Worm (Caenorhabditis elegans) whole organism, L2 larva: ENCODE data around the gene F14H12.3.

Experiments used
- C34F6.9 ChIP-seq: fragments of 150-350 bp; optimal IDR thresholded peaks from 2 replicates; lab custom pipeline; 2014; ENCODE audit warnings: missing biosample characterization, missing genetic modification characterization
- F13H6.1 ChIP-seq: sonication (generic microtip); optimal IDR thresholded peaks from 2 replicates; lab custom pipeline; 2016; ENCODE audit warnings: missing genetic modification characterization, missing compliant biosample characterization
- R02D3.7 ChIP-seq: fragments of 150-350 bp; optimal IDR thresholded peaks from 2 replicates; lab custom pipeline; 2014; ENCODE audit warnings: missing biosample characterization, missing genetic modification characterization
- Y55F3AM.14 ChIP-seq: fragments of 200-800 bp; sonication (Bioruptor generic); optimal IDR thresholded peaks from 2 replicates; lab custom pipeline; 2018; ENCODE audit warnings: mild to moderate bottlenecking, missing genetic modification characterization, missing compliant biosample characterization
- ZK546.5 ChIP-seq: sonication (generic microtip); optimal IDR thresholded peaks from 2 replicates; lab custom pipeline; 2017; ENCODE audit warnings: missing biosample characterization, missing genetic modification characterization
- aly-2 ChIP-seq: fragments of 150-350 bp; optimal IDR thresholded peaks from 2 replicates; lab custom pipeline; 2014; ENCODE audit warnings: missing biosample characterization, missing genetic modification characterization
- ama-1 ChIP-seq: fragments of 150-350 bp; optimal IDR thresholded peaks from 2 replicates; lab custom pipeline; 2018; ENCODE audit warnings: inconsistent platforms
- blmp-1 ChIP-seq: sonication (generic microtip); optimal IDR thresholded peaks from 2 replicates; lab custom pipeline; 2017; ENCODE audit warnings: missing genetic modification characterization, mild to moderate bottlenecking, missing compliant biosample characterization, antibody characterized with exemption, moderate library complexity; ENCODE audit not compliant: insufficient read depth
- ceh-82 ChIP-seq: fragments of 150-350 bp; optimal IDR thresholded peaks from 2 replicates; lab custom pipeline; 2014; ENCODE audit warnings: missing biosample characterization, missing genetic modification characterization
- crh-2 ChIP-seq: sonication (generic microtip); optimal IDR thresholded peaks from 2 replicates; lab custom pipeline; 2017; ENCODE audit warnings: missing biosample characterization, missing genetic modification characterization
- dmd-4 ChIP-seq: sonication (generic microtip); optimal IDR thresholded peaks from 2 replicates; lab custom pipeline; 2017; ENCODE audit warnings: missing biosample characterization, missing genetic modification characterization
- elt-1 ChIP-seq: fragments of 150-350 bp; optimal IDR thresholded peaks from 2 replicates; lab custom pipeline; 2014; ENCODE audit warnings: missing biosample characterization, missing genetic modification characterization
- lin-11 ChIP-seq: fragments of 150-350 bp; sonication (generic microtip); optimal IDR thresholded peaks from 2 replicates; lab custom pipeline; 2014; ENCODE audit warnings: missing biosample characterization, missing genetic modification characterization, inconsistent platforms, mixed read lengths
- lin-39 ChIP-seq: fragments of 150-350 bp; optimal IDR thresholded peaks from 2 replicates; lab custom pipeline; 2014; ENCODE audit warnings: missing biosample characterization, missing genetic modification reagents, missing genetic modification characterization
- lsy-2 ChIP-seq, 2 experiments: fragments of 150-350 bp in 1 of 2; sonication (generic microtip) in 1 of 2; optimal IDR thresholded peaks; 2 replicates each; lab custom pipeline; 2014 to 2017; ENCODE audit warnings: missing biosample characterization in 2 of 2, missing genetic modification characterization in 2 of 2
- mbf-1 ChIP-seq: sonication (generic microtip); optimal IDR thresholded peaks from 2 replicates; lab custom pipeline; 2017; ENCODE audit warnings: missing biosample characterization, missing genetic modification characterization
- mdl-1 ChIP-seq, 2 experiments: fragments of 150-350 bp in 1 of 2; sonication (generic microtip) in 1 of 2; optimal IDR thresholded peaks; 2 replicates each; lab custom pipeline; 2017; ENCODE audit warnings: missing biosample characterization in 2 of 2, missing genetic modification characterization in 2 of 2
- nhr-11 ChIP-seq: fragments of 150-350 bp; optimal IDR thresholded peaks from 2 replicates; lab custom pipeline; 2014; ENCODE audit warnings: missing biosample characterization, missing genetic modification characterization
- nhr-12 ChIP-seq: fragments of 150-350 bp; optimal IDR thresholded peaks from 2 replicates; lab custom pipeline; 2014; ENCODE audit warnings: missing biosample characterization, missing genetic modification characterization
- nhr-129 ChIP-seq: fragments of 150-350 bp; optimal IDR thresholded peaks from 2 replicates; lab custom pipeline; 2014; ENCODE audit warnings: missing biosample characterization, missing genetic modification characterization
- nhr-21 ChIP-seq: fragments of 150-350 bp; optimal IDR thresholded peaks from 2 replicates; lab custom pipeline; 2014; ENCODE audit warnings: missing biosample characterization, missing genetic modification characterization
- nhr-23 ChIP-seq: fragments of 150-350 bp; optimal IDR thresholded peaks from 2 replicates; lab custom pipeline; 2014; ENCODE audit warnings: missing biosample characterization, missing genetic modification reagents, missing genetic modification characterization
- nhr-237 ChIP-seq: fragments of 150-350 bp; optimal IDR thresholded peaks from 2 replicates; lab custom pipeline; 2014; ENCODE audit warnings: missing biosample characterization, missing genetic modification characterization
- nhr-25 ChIP-seq: fragments of 150-350 bp; sonication (generic microtip); optimal IDR thresholded peaks from 3 replicates; lab custom pipeline; 2014; ENCODE audit warnings: missing biosample characterization, missing genetic modification characterization
- nhr-77 ChIP-seq: fragments of 150-350 bp; optimal IDR thresholded peaks from 2 replicates; lab custom pipeline; 2014; ENCODE audit warnings: missing biosample characterization, missing genetic modification characterization
- peb-1 ChIP-seq: fragments of 150-350 bp; optimal IDR thresholded peaks from 2 replicates; lab custom pipeline; 2014; ENCODE audit warnings: missing biosample characterization, missing genetic modification characterization
- sem-4 ChIP-seq: fragments of 150-350 bp; optimal IDR thresholded peaks from 2 replicates; lab custom pipeline; 2014; ENCODE audit warnings: missing biosample characterization, missing genetic modification reagents, missing genetic modification characterization
- skn-1 ChIP-seq: sonication (generic microtip); optimal IDR thresholded peaks from 2 replicates; lab custom pipeline; 2017; ENCODE audit warnings: missing biosample characterization, missing genetic modification characterization
- sma-3 ChIP-seq: sonication (generic microtip); optimal IDR thresholded peaks from 2 replicates; lab custom pipeline; 2016; ENCODE audit warnings: missing genetic modification reagents, missing genetic modification characterization, missing compliant biosample characterization
- snpc-4 ChIP-seq: fragments of 150-350 bp; optimal IDR thresholded peaks from 2 replicates; lab custom pipeline; 2014; ENCODE audit warnings: missing biosample characterization, missing genetic modification characterization
- unc-39 ChIP-seq: fragments of 150-350 bp; optimal IDR thresholded peaks from 2 replicates; lab custom pipeline; 2014; ENCODE audit warnings: missing biosample characterization, missing genetic modification characterization
- unc-62 ChIP-seq: fragments of 150-350 bp; optimal IDR thresholded peaks from 2 replicates; lab custom pipeline; 2014; ENCODE audit warnings: missing biosample characterization, missing genetic modification reagents, missing genetic modification characterization
- zag-1 ChIP-seq: fragments of 150-350 bp; optimal IDR thresholded peaks from 2 replicates; lab custom pipeline; 2014; ENCODE audit warnings: missing biosample characterization, missing genetic modification characterization
- ztf-1 ChIP-seq: fragments of 200-800 bp; sonication (Bioruptor generic); conservative IDR thresholded peaks from 2 replicates; pipeline ENCODE4 v1.3.6; 2022; ENCODE audit warnings: missing genetic modification characterization, missing compliant biosample characterization
- ztf-11 ChIP-seq: sonication (generic microtip); optimal IDR thresholded peaks from 2 replicates; lab custom pipeline; 2017; ENCODE audit warnings: missing biosample characterization, missing genetic modification characterization

Gene F14H12.3

ce11 chrX:4364877-4365276 lies 20.9 kb downstream of the F14H12.3 start, which contains the start of gene F14H12.8:
Gene F14H12.8 (minus strand): TSS chrX:4364977.
- TF ChIP-seq nhr-23 (tag; lab: Kevin White, UChicago), result no peak
- no peak for TF ChIP-seq R02D3.7 (tag; lab: Kevin White, UChicago)
- TF ChIP-seq nhr-21, result no peak
- no peak for TF ChIP-seq dmd-4 (tag; lab: Kevin White, UChicago)
- no peak for TF ChIP-seq nhr-77 (tag; lab: Kevin White, UChicago)
- no peak for TF ChIP-seq nhr-237 (tag; lab: Kevin White, UChicago)
- TF ChIP-seq lin-11 (tag; lab: Kevin White, UChicago), result no peak
- no peak for TF ChIP-seq mbf-1 (tag; lab: Kevin White, UChicago)
- no peak for TF ChIP-seq lin-39
- TF ChIP-seq nhr-11 (tag; lab: Kevin White, UChicago), result no peak
- no peak for TF ChIP-seq sma-3 (GFP tag; lab: Kevin White, UChicago)
- TF ChIP-seq lsy-2 (tag; optimal IDR thresholded peaks at IDR 0.05; lab: Kevin White, UChicago), result no peak
- TF ChIP-seq mdl-1 (tag; optimal IDR thresholded peaks at IDR 0.05; lab: Kevin White, UChicago), result no peak
- no peak for TF ChIP-seq ama-1 (lab: Kevin White, UChicago)
- TF ChIP-seq ztf-1 (GFP tag; lab: Robert Waterston, UW), result no peak
- TF ChIP-seq unc-39, result no peak
- TF ChIP-seq sem-4 (tag; lab: Kevin White, UChicago), result no peak
- TF ChIP-seq C34F6.9 (tag; lab: Kevin White, UChicago), result no peak

ce11 chrX:4366231-4366630 lies 22.2 kb downstream of the F14H12.3 start, which contains the start of gene R160.3:
Gene R160.3 (minus strand): TSS chrX:4366331.
- TF ChIP-seq elt-1 (no peak), unc-62 (GFP tag; lab: Kevin White, UChicago) (no peak), peb-1 (tag; lab: Kevin White, UChicago) (no peak), Y55F3AM.14 (GFP tag; lab: Kevin White, UChicago) (no peak), nhr-25 (no peak)
- TF ChIP-seq, all 48 proteins: peak for 0

- TF ChIP-seq F13H6.1 (tag; lab: Kevin White, UChicago) (no peak), crh-2 (no peak), aly-2 (tag; lab: Kevin White, UChicago) (no peak), zag-1 (tag; lab: Kevin White, UChicago) (no peak), nhr-12 (tag; lab: Kevin White, UChicago) (no peak), peb-1 (tag; lab: Kevin White, UChicago) (no peak), sem-4 (tag; lab: Kevin White, UChicago) (no peak), mdl-1 (tag; optimal IDR thresholded peaks at IDR 0.05; lab: Kevin White, UChicago) (no peak), ztf-11 (tag; lab: Kevin White, UChicago) (no peak), nhr-129 (no peak), nhr-25 (no peak), nhr-21 (no peak), nhr-77 (tag; lab: Kevin White, UChicago) (no peak), sma-3 (GFP tag; lab: Kevin White, UChicago) (no peak), unc-39 (no peak)
- TF ChIP-seq, all 48 proteins: peak for 0
Measured at ce11 chrX:4367414-4367813, 23.4 kb downstream of the F14H12.3 start, which contains the start of gene R160.10. Gene R160.10 (minus strand): TSS chrX:4367514.

ce11 chrX:4368800-4369199 lies 24.8 kb downstream of the F14H12.3 start, which contains the start of gene R160.4:
Gene R160.4 (minus strand): TSS chrX:4368900.
- TF ChIP-seq elt-1 (no peak), snpc-4 (tag; lab: Kevin White, UChicago) (no peak), ztf-1 (GFP tag; lab: Robert Waterston, UW) (no peak), lsy-2 (tag; optimal IDR thresholded peaks at IDR 0.05; lab: Kevin White, UChicago) (no peak), sma-3 (GFP tag; lab: Kevin White, UChicago) (no peak), aly-2 (tag; lab: Kevin White, UChicago) (no peak)

ce11 chrX:4370756-4371155 lies 26.7 kb downstream of the F14H12.3 start, which contains the start of gene R160.5:
Gene R160.5 (minus strand): TSS chrX:4370856.
- TF ChIP-seq ZK546.5 (tag; lab: Kevin White, UChicago), result no peak

- TF ChIP-seq mbf-1 (tag; lab: Kevin White, UChicago) (no peak), aly-2 (tag; lab: Kevin White, UChicago) (no peak), nhr-23 (tag; lab: Kevin White, UChicago) (no peak), lin-11 (tag; lab: Kevin White, UChicago) (no peak), blmp-1 (tag; lab: Kevin White, UChicago) (no peak), skn-1 (no peak), nhr-237 (tag; lab: Kevin White, UChicago) (no peak), ztf-11 (tag; lab: Kevin White, UChicago) (no peak), elt-1 (no peak), ceh-82 (tag; lab: Kevin White, UChicago) (no peak), Y55F3AM.14 (GFP tag; lab: Kevin White, UChicago) (no peak), nhr-12 (tag; lab: Kevin White, UChicago) (no peak), lsy-2 (tag; optimal IDR thresholded peaks at IDR 0.05; lab: Kevin White, UChicago) (no peak), sma-3 (GFP tag; lab: Kevin White, UChicago) (no peak)
Measured at ce11 chrX:4371413-4371812, 27.4 kb downstream of the F14H12.3 start, which contains the start of gene R160.13. Gene R160.13 (minus strand): TSS chrX:4371513.
